Worm (Caenorhabditis elegans): ENCODE data around the gene C07A9.13.

- TF ChIP-seq ztf-23 (GFP tag; IDR thresholded peaks at IDR 0.05) (no peak), tab-1 (GFP tag; IDR thresholded peaks at IDR 0.05) (no peak), T22C8.4 (GFP tag; IDR thresholded peaks at IDR 0.05) (no peak), klf-2 (GFP tag; conservative IDR thresholded peaks at IDR 0.05) (no peak), med-1 (GFP tag; optimal IDR thresholded peaks at IDR 0.05; ENCODE audit: insufficient read depth) (no peak), flt-1 (GFP tag; IDR thresholded peaks at IDR 0.05) (no peak), ref-1 (GFP tag; conservative IDR thresholded peaks at IDR 0.05) (no peak)
Measured at ce11 chrIII:9721991-9722390, 40.9 kb upstream of the C07A9.13 start.
